Worm (Caenorhabditis elegans) whole organism, L4/young adult: ENCODE measurements around the gene F54F2.6.

Experiments used
- W03F9.2 ChIP-seq: fragments of 150-350 bp; optimal IDR thresholded peaks from 2 replicates; lab custom pipeline; 2014; ENCODE audit warnings: missing biosample characterization, missing genetic modification characterization
- dao-5 ChIP-seq: sonication (generic microtip); optimal IDR thresholded peaks from 2 replicates; lab custom pipeline; 2016; ENCODE audit warnings: missing genotype, missing genetic modification characterization, moderate library complexity, missing compliant biosample characterization
- him-1 ChIP-seq: sonication (generic microtip); optimal IDR thresholded peaks from 2 replicates; lab custom pipeline; 2016; ENCODE audit warnings: missing genotype, missing genetic modification reagents, missing genetic modification characterization, missing compliant biosample characterization

ce11 chrIII:8779912-8780311 is 20.6 kb downstream of the F54F2.6 start, which contains the start of gene K02D10.4:
- no peak for TF ChIP-seq him-1 (tag; lab: Kevin White, UChicago)
- TF ChIP-seq dao-5 (tag; lab: Kevin White, UChicago): no peak
- TF ChIP-seq W03F9.2 (tag; lab: Kevin White, UChicago): no peak
